Worm (Caenorhabditis elegans): Measurements from ENCODE around the gene srg-69.

Gene srg-69

ce11 chrII:5355384-5355783 lies at the start of gene srg-69:
Gene srg-69 (plus strand): TSS chrII:5355684.
- TF ChIP-seq lin-11 (tag; optimal IDR thresholded peaks at IDR 0.05) (no peak), ceh-2 (tag; optimal IDR thresholded peaks at IDR 0.05) (no peak), fkh-6 (tag; optimal IDR thresholded peaks at IDR 0.05) (no peak), npax-4 (tag; optimal IDR thresholded peaks at IDR 0.05) (no peak), eyg-1 (tag; optimal IDR thresholded peaks at IDR 0.05) (no peak), nhr-11 (tag; optimal IDR thresholded peaks at IDR 0.05) (no peak), ceh-18 (tag; optimal IDR thresholded peaks at IDR 0.05) (no peak), Y22D7AL.16 (tag; optimal IDR thresholded peaks at IDR 0.05) (no peak), sox-2 (GFP tag; IDR thresholded peaks at IDR 0.05) (no peak), K02D7.2 (tag; optimal IDR thresholded peaks at IDR 0.05) (no peak), ceh-34 (tag; optimal IDR thresholded peaks at IDR 0.05) (no peak), tbx-7 (tag; optimal IDR thresholded peaks at IDR 0.05) (no peak), hlh-8 (tag; optimal IDR thresholded peaks at IDR 0.05) (no peak), pag-3 (tag; optimal IDR thresholded peaks at IDR 0.05; ENCODE audit: borderline replicate concordance) (no peak), ets-4 (tag; optimal IDR thresholded peaks at IDR 0.05) (no peak), madf-2 (tag; optimal IDR thresholded peaks at IDR 0.05) (no peak), hlh-13 (GFP tag; optimal IDR thresholded peaks at IDR 0.05) (no peak)

ce11 chrII:5306197-5306596 lies 49.3 kb upstream of the srg-69 start:
- TF ChIP-seq elt-4 (tag; optimal IDR thresholded peaks at IDR 0.05) (no peak), pat-9 (tag; optimal IDR thresholded peaks at IDR 0.05) (no peak), ttx-3 (tag; optimal IDR thresholded peaks at IDR 0.05) (no peak), ahr-1 (tag; optimal IDR thresholded peaks at IDR 0.05) (no peak), hlh-6 (tag; optimal IDR thresholded peaks at IDR 0.05) (no peak), C08G9.2 (tag; optimal IDR thresholded peaks at IDR 0.05) (no peak)

ce11 chrII:5307203-5307602 lies 48.3 kb upstream of the srg-69 start:
- TF ChIP-seq Y22D7AL.16 (tag; optimal IDR thresholded peaks at IDR 0.05) (no peak), zip-5 (tag; optimal IDR thresholded peaks at IDR 0.05) (no peak), ref-2 (tag; optimal IDR thresholded peaks at IDR 0.05) (no peak), ceh-31 (tag; optimal IDR thresholded peaks at IDR 0.05) (no peak), ceh-14 (tag; optimal IDR thresholded peaks at IDR 0.05) (no peak), sdc-2 (tag; optimal IDR thresholded peaks at IDR 0.05) (no peak), ceh-19 (GFP tag; optimal IDR thresholded peaks at IDR 0.05) (no peak), ceh-48 (tag; optimal IDR thresholded peaks at IDR 0.05) (no peak), hlh-13 (GFP tag; optimal IDR thresholded peaks at IDR 0.05) (no peak), C08G9.2 (tag; optimal IDR thresholded peaks at IDR 0.05) (no peak), elt-4 (tag; optimal IDR thresholded peaks at IDR 0.05) (no peak), hlh-6 (tag; optimal IDR thresholded peaks at IDR 0.05) (no peak), madf-2 (tag; optimal IDR thresholded peaks at IDR 0.05) (no peak), ceh-30 (tag; optimal IDR thresholded peaks at IDR 0.05) (no peak), fkh-10 (GFP tag; optimal IDR thresholded peaks at IDR 0.05) (no peak)

- TF ChIP-seq fax-1 (tag; optimal IDR thresholded peaks at IDR 0.05) (no peak), K09A11.1 (tag; optimal IDR thresholded peaks at IDR 0.05; ENCODE audit: insufficient read depth) (no peak), hlh-6 (tag; optimal IDR thresholded peaks at IDR 0.05) (no peak), unc-42 (tag; optimal IDR thresholded peaks at IDR 0.05) (no peak), hlh-30 (tag; optimal IDR thresholded peaks at IDR 0.05; ENCODE audit: insufficient read depth) (no peak), madf-2 (tag; optimal IDR thresholded peaks at IDR 0.05) (no peak), pag-3 (tag; optimal IDR thresholded peaks at IDR 0.05; ENCODE audit: borderline replicate concordance) (no peak), pha-4 (tag; optimal IDR thresholded peaks at IDR 0.05) (no peak), unc-55 (GFP tag; optimal IDR thresholded peaks at IDR 0.05) (no peak), hlh-8 (tag; optimal IDR thresholded peaks at IDR 0.05) (no peak)
These were observed 46.5 kb upstream of the srg-69 start for ce11 chrII:5308961-5309360.

Data from whole organism, late embryonic.